Worm (Caenorhabditis elegans): Measurements from ENCODE around the gene sft-4.

DNA sequence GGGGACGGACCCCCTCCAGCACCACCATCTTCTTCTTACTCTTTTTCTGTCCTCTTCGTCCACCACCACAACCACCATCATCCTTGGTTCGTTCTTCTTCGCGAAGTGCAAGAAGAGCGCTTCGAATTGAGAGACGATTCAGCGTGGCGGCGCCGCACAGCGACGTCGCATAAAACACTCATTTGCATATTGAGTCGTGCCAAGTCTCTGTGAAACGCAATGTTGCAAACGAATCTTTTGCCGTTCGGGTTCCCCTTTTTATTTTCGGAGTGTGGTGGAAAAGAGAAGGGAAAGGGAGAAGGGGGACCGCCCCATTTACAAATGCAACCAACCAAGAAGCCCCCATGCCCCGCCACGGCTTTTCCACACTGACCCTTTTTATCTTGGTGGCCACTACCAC is 35.8 kb upstream of the sft-4 start:
- TF ChIP-seq fkh-10 (GFP tag; optimal IDR thresholded peaks at IDR 0.05), result no peak
- no peak for TF ChIP-seq nhr-28 (tag; optimal IDR thresholded peaks at IDR 0.05)
- no peak for TF ChIP-seq ces-1 (GFP tag; optimal IDR thresholded peaks at IDR 0.05)
- TF ChIP-seq lin-38 (GFP tag; IDR thresholded peaks at IDR 0.05), result no peak
